Fruit fly (Drosophila melanogaster) whole organism, embryonic: Measurements from ENCODE around the gene CG32246.

Source experiments
- Awh ChIP-seq: fragments of 200-800 bp; sonication (Bioruptor generic); IDR thresholded peaks from 2 replicates; pipeline ENCODE4, ENCODE4 v1.3.6; 2022; ENCODE audit warnings: missing biosample characterization, missing genetic modification characterization
- CG12071 ChIP-seq: fragments of 200-800 bp; sonication (Bioruptor generic); optimal IDR thresholded peaks from 3 replicates; lab custom pipeline; 2018; ENCODE audit warnings: missing biosample characterization, mild to moderate bottlenecking, missing genetic modification characterization
- CG12219 ChIP-seq: fragments of 200-800 bp; sonication (Bioruptor generic); optimal IDR thresholded peaks from 3 replicates; lab custom pipeline; 2018; ENCODE audit warnings: missing biosample characterization, mild to moderate bottlenecking, missing genetic modification characterization
- CG12659 ChIP-seq: fragments of 200-800 bp; sonication (Bioruptor generic); optimal IDR thresholded peaks from 3 replicates; lab custom pipeline; 2017; ENCODE audit warnings: mild to moderate bottlenecking, missing biosample characterization, missing genetic modification reagents, missing genetic modification characterization
- CG13624 ChIP-seq: fragments of 200-800 bp; sonication (Bioruptor generic); optimal IDR thresholded peaks from 2 replicates; lab custom pipeline; 2016; ENCODE audit warnings: missing biosample characterization, missing genetic modification characterization
- CG14014 ChIP-seq: fragments of 200-800 bp; sonication (Bioruptor generic); IDR thresholded peaks from 2 replicates; pipeline ENCODE4 v1.3.6; 2022; ENCODE audit warnings: missing biosample characterization, missing genetic modification characterization
- CG14860 ChIP-seq: fragments of 200-800 bp; sonication (Bioruptor generic); IDR thresholded peaks from 3 replicates; pipeline ENCODE4 v1.3.6; 2022; ENCODE audit warnings: missing biosample characterization, missing genetic modification characterization; ENCODE audit not compliant: partially characterized antibody
- CG14965 ChIP-seq: fragments of 200-800 bp; sonication (Bioruptor generic); optimal IDR thresholded peaks from 2 replicates; lab custom pipeline; 2016; ENCODE audit warnings: missing biosample characterization, missing genetic modification characterization, borderline replicate concordance
- CG1529 ChIP-seq: fragments of 200-800 bp; sonication (Bioruptor generic); optimal IDR thresholded peaks from 3 replicates; lab custom pipeline; 2018; ENCODE audit warnings: missing biosample characterization, missing genetic modification characterization
- CG1603 ChIP-seq: fragments of 200-800 bp; sonication (Bioruptor generic); optimal IDR thresholded peaks from 2 replicates; lab custom pipeline; 2019; ENCODE audit warnings: missing biosample characterization, mild to moderate bottlenecking, missing genetic modification characterization, moderate library complexity
- CG18476 ChIP-seq: fragments of 200-800 bp; sonication (Bioruptor generic); optimal IDR thresholded peaks from 2 replicates; lab custom pipeline; 2016; ENCODE audit warnings: missing biosample characterization, mild to moderate bottlenecking, missing genetic modification characterization
- CG18764 ChIP-seq: fragments of 200-800 bp; sonication (Bioruptor generic); optimal IDR thresholded peaks from 3 replicates; lab custom pipeline; 2016; ENCODE audit warnings: missing biosample characterization, missing genetic modification characterization
- CG2202 ChIP-seq: fragments of 200-800 bp; sonication (Bioruptor generic); optimal IDR thresholded peaks from 2 replicates; lab custom pipeline; 2018; ENCODE audit warnings: missing biosample characterization, mild to moderate bottlenecking, missing genetic modification characterization
- CG3407 ChIP-seq: fragments of 200-800 bp; sonication (Bioruptor generic); optimal IDR thresholded peaks from 2 replicates; lab custom pipeline; 2018; ENCODE audit warnings: missing biosample characterization, mild to moderate bottlenecking, missing genetic modification characterization
- CG3726 ChIP-seq: fragments of 200-800 bp; sonication (Bioruptor generic); IDR thresholded peaks from 3 replicates; pipeline ENCODE4, ENCODE4 v1.3.6; 2022; ENCODE audit warnings: missing biosample characterization, missing genetic modification characterization
- CG4707 ChIP-seq: fragments of 200-800 bp; sonication (Bioruptor generic); optimal IDR thresholded peaks from 2 replicates; lab custom pipeline; 2018; ENCODE audit warnings: missing biosample characterization, mild to moderate bottlenecking, missing genetic modification characterization, moderate library complexity
- CG6765 ChIP-seq: fragments of 200-800 bp; sonication (Bioruptor generic); optimal IDR thresholded peaks from 3 replicates; lab custom pipeline; 2017; ENCODE audit warnings: missing biosample characterization, mild to moderate bottlenecking, missing genetic modification characterization
- CG7372 ChIP-seq: fragments of 200-800 bp; sonication (Bioruptor generic); IDR thresholded peaks from 2 replicates; pipeline ENCODE4 v1.3.6; 2022; ENCODE audit warnings: missing biosample characterization, missing genetic modification characterization
- CG8089 ChIP-seq: fragments of 200-800 bp; sonication (Bioruptor generic); optimal IDR thresholded peaks from 3 replicates; lab custom pipeline; 2016; ENCODE audit warnings: missing biosample characterization, missing genetic modification characterization
- CG8388 ChIP-seq: fragments of 200-800 bp; sonication (Bioruptor generic); optimal IDR thresholded peaks from 2 replicates; lab custom pipeline; 2019; ENCODE audit warnings: missing biosample characterization, mild to moderate bottlenecking, missing genetic modification characterization, moderate library complexity
- CG9727 ChIP-seq: fragments of 200-800 bp; sonication (Bioruptor generic); optimal IDR thresholded peaks from 3 replicates; lab custom pipeline; 2017; ENCODE audit warnings: missing biosample characterization, mild to moderate bottlenecking, missing genetic modification characterization
- CG9932 ChIP-seq: fragments of 200-800 bp; sonication (Bioruptor generic); IDR thresholded peaks from 2 replicates; pipeline ENCODE4 v1.3.6; 2022; ENCODE audit warnings: missing biosample characterization, missing genetic modification characterization
- Chrac-16 ChIP-seq: fragments of 200-800 bp; sonication (Bioruptor generic); optimal IDR thresholded peaks from 3 replicates; lab custom pipeline; 2016; ENCODE audit warnings: missing biosample characterization, missing genetic modification characterization
- Dek ChIP-seq: fragments of 200-800 bp; sonication (Bioruptor generic); optimal IDR thresholded peaks from 3 replicates; lab custom pipeline; 2019; ENCODE audit warnings: missing biosample characterization, mild to moderate bottlenecking, missing genetic modification characterization, moderate library complexity
- Dll ChIP-seq: fragments of 200-800 bp; sonication (Bioruptor generic); IDR thresholded peaks from 4 replicates; pipeline ENCODE4 v1.3.6; 2022; ENCODE audit warnings: missing biosample characterization, missing genetic modification characterization; ENCODE audit not compliant: partially characterized antibody
- Fer3 ChIP-seq: fragments of 200-800 bp; sonication (Bioruptor generic); optimal IDR thresholded peaks from 2 replicates; lab custom pipeline; 2018; ENCODE audit warnings: missing biosample characterization, mild to moderate bottlenecking, missing genetic modification characterization, moderate library complexity
- HmgD ChIP-seq: fragments of 200-800 bp; sonication (Bioruptor generic); optimal IDR thresholded peaks from 3 replicates; lab custom pipeline; 2016; ENCODE audit warnings: missing biosample characterization, missing genetic modification characterization
- Hr78 ChIP-seq, 2 experiments: fragments of 200-800 bp in 1 of 2; fragments of >200 bp in 1 of 2; sonication (Bioruptor generic) in 1 of 2; optimal IDR thresholded peaks; 2 replicates each; lab custom pipeline; 2017 to 2019; ENCODE audit warnings: missing biosample characterization in 2 of 2, missing genetic modification characterization in 2 of 2, mild to moderate bottlenecking in 1 of 2, moderate library complexity in 1 of 2
- Nf-YC ChIP-seq: fragments of 200-800 bp; optimal IDR thresholded peaks from 3 replicates; lab custom pipeline; 2019; ENCODE audit warnings: missing biosample characterization, mild to moderate bottlenecking, missing genetic modification characterization, moderate library complexity
- Ptx1 ChIP-seq: fragments of 200-800 bp; sonication (Bioruptor generic); IDR thresholded peaks from 2 replicates; pipeline ENCODE4 v1.3.6; 2022; ENCODE audit warnings: missing biosample characterization, missing genetic modification characterization
- ac ChIP-seq: fragments of 200-800 bp; sonication (Bioruptor generic); optimal IDR thresholded peaks from 3 replicates; lab custom pipeline; 2017; ENCODE audit warnings: missing biosample characterization, mild to moderate bottlenecking, missing genetic modification characterization
- bsh ChIP-seq, 2 experiments: fragments of 200-800 bp; sonication (Bioruptor generic); optimal IDR thresholded peaks; 2 replicates each; lab custom pipeline; 2017 to 2018; ENCODE audit warnings: mild to moderate bottlenecking in 2 of 2, missing biosample characterization in 2 of 2, missing genetic modification characterization in 2 of 2, moderate library complexity in 1 of 2
- ci ChIP-seq: fragments of 200-800 bp; sonication (Bioruptor generic); IDR thresholded peaks from 3 replicates; pipeline ENCODE4 v1.3.6; 2022; ENCODE audit warnings: missing biosample characterization, missing genetic modification characterization
- crc ChIP-seq: fragments of 200-800 bp; sonication (Bioruptor generic); optimal IDR thresholded peaks from 2 replicates; lab custom pipeline; 2016; ENCODE audit warnings: missing biosample characterization, missing genetic modification characterization
- crp ChIP-seq, 2 experiments: fragments of 200-800 bp; sonication (Bioruptor generic); optimal IDR thresholded peaks; 2 replicates in 1 of 2; 3 replicates in 1 of 2; lab custom pipeline; 2017; ENCODE audit warnings: missing biosample characterization in 2 of 2, missing genetic modification characterization in 2 of 2, mild to moderate bottlenecking in 1 of 2, moderate library complexity in 1 of 2
- dan ChIP-seq: fragments of 200-800 bp; sonication (Bioruptor generic); IDR thresholded peaks from 2 replicates; pipeline ENCODE4 v1.3.6; 2022; ENCODE audit warnings: missing biosample characterization, missing genetic modification characterization
- dimm ChIP-seq: fragments of 200-800 bp; sonication (Bioruptor generic); IDR thresholded peaks from 2 replicates; pipeline ENCODE4 v1.3.6; 2022; ENCODE audit warnings: missing biosample characterization, missing genetic modification characterization
- dmrt11E ChIP-seq: fragments of 200-800 bp; sonication (Bioruptor generic); optimal IDR thresholded peaks from 3 replicates; lab custom pipeline; 2018; ENCODE audit warnings: missing biosample characterization, mild to moderate bottlenecking, missing genetic modification characterization, moderate library complexity
- emc ChIP-seq: fragments of 200-800 bp; sonication (Bioruptor generic); optimal IDR thresholded peaks from 2 replicates; lab custom pipeline; 2016; ENCODE audit warnings: missing biosample characterization, missing genetic modification characterization
- kni ChIP-seq: fragments of 200-800 bp; sonication (Bioruptor generic); optimal IDR thresholded peaks from 3 replicates; lab custom pipeline; 2017; ENCODE audit warnings: mild to moderate bottlenecking, missing biosample characterization, missing genetic modification reagents, missing genetic modification characterization
- lov ChIP-seq, 2 experiments: fragments of 200-800 bp in 1 of 2; fragments of >200 bp in 1 of 2; sonication (Bioruptor generic) in 1 of 2; IDR thresholded peaks in 1 of 2; optimal IDR thresholded peaks in 1 of 2; 2 replicates in 1 of 2; 3 replicates in 1 of 2; pipeline versions ENCODE4 v1.3.6 to Lab custom; 2017 to 2022; ENCODE audit warnings: missing biosample characterization in 1 of 2, missing genetic modification characterization in 1 of 2
- mam ChIP-seq: fragments of 200-800 bp; sonication (Bioruptor generic); optimal IDR thresholded peaks from 3 replicates; lab custom pipeline; 2016; ENCODE audit warnings: missing biosample characterization, missing genetic modification characterization
- nau ChIP-seq: fragments of 200-800 bp; sonication (Bioruptor generic); optimal IDR thresholded peaks from 3 replicates; lab custom pipeline; 2017; ENCODE audit warnings: missing biosample characterization, mild to moderate bottlenecking, missing genetic modification characterization, missing genetic modification reagents
- nerfin-2 ChIP-seq: fragments of 200-800 bp; sonication (Bioruptor generic); IDR thresholded peaks from 2 replicates; pipeline ENCODE4 v1.3.6; 2022; ENCODE audit warnings: missing biosample characterization, missing genetic modification characterization; ENCODE audit not compliant: partially characterized antibody
- pnt ChIP-seq: fragments of 200-800 bp; sonication (Bioruptor generic); optimal IDR thresholded peaks from 3 replicates; lab custom pipeline; 2016; ENCODE audit warnings: missing biosample characterization, missing genetic modification characterization
- pros ChIP-seq: fragments of 200-800 bp; sonication (Bioruptor generic); optimal IDR thresholded peaks from 3 replicates; lab custom pipeline; 2019; ENCODE audit warnings: missing biosample characterization, mild to moderate bottlenecking, missing genetic modification characterization, moderate library complexity
- run ChIP-seq: fragments of 200-800 bp; sonication (Bioruptor generic); optimal IDR thresholded peaks from 3 replicates; lab custom pipeline; 2018; ENCODE audit warnings: missing biosample characterization, mild to moderate bottlenecking, missing genetic modification characterization
- sens ChIP-seq: fragments of 200-800 bp; sonication (Bioruptor generic); peaks from one replicate; lab custom pipeline; 2016; ENCODE audit warnings: missing biosample characterization, missing genetic modification characterization
- vnd ChIP-seq: fragments of 200-800 bp; sonication (Bioruptor generic); IDR thresholded peaks from 3 replicates; pipeline ENCODE4 v1.3.6; 2022; ENCODE audit warnings: missing biosample characterization, missing genetic modification characterization; ENCODE audit not compliant: partially characterized antibody
- z ChIP-seq: fragments of 200-800 bp; sonication (Bioruptor generic); IDR thresholded peaks from 3 replicates; pipeline ENCODE4 v1.3.6; 2022; ENCODE audit warnings: missing biosample characterization, missing genetic modification characterization

CG32246 gene

dm6 chr3L:4615064-4615463 is 6.0 kb upstream of the CG32246 start (continued):
- TF ChIP-seq Hr78 (GFP tag; optimal IDR thresholded peaks at IDR 0.05; lab: Kevin White, UChicago) = peak in 1 of 2 experiments; percentile 40
- no peak for TF ChIP-seq Ptx1
- TF ChIP-seq dan (GFP tag; lab: Robert Waterston, UW) = no peak
- TF ChIP-seq CG18764 (GFP tag; lab: Kevin White, UChicago) = peak; percentile 1
- TF ChIP-seq CG9932 (GFP tag; lab: Robert Waterston, UW) = no peak
- peak; percentile 76 for TF ChIP-seq CG3407 (GFP tag; lab: Kevin White, UChicago)
- no peak for TF ChIP-seq mam (GFP tag; lab: Kevin White, UChicago)
- no peak for TF ChIP-seq kni
- TF ChIP-seq CG14860 (GFP tag; lab: Robert Waterston, UW) = no peak
- no peak for TF ChIP-seq ac (GFP tag; lab: Kevin White, UChicago)
- no peak for TF ChIP-seq Dek (tag; lab: Kevin White, UChicago)
- TF ChIP-seq CG7372 = no peak
- no peak for TF ChIP-seq CG12659 (GFP tag; lab: Kevin White, UChicago)
- TF ChIP-seq ci (GFP tag; lab: Robert Waterston, UW) = peak; percentile 62; the same call in 1 of the 3 replicates
- no peak for TF ChIP-seq CG18476
- TF ChIP-seq CG12219 (GFP tag; lab: Kevin White, UChicago) = peak; percentile 0
- TF ChIP-seq CG14014 (GFP tag; lab: Robert Waterston, UW) = no peak
- TF ChIP-seq Nf-YC = no peak
- TF ChIP-seq pnt = no peak
- no peak for TF ChIP-seq CG13624
- TF ChIP-seq CG8089 (GFP tag; lab: Kevin White, UChicago) = no peak
- TF ChIP-seq nerfin-2 = no peak
- TF ChIP-seq CG6765 = no peak
- peak; percentile 19 for TF ChIP-seq nau
- peak; percentile 24 for TF ChIP-seq dmrt11E (tag; lab: Kevin White, UChicago)
- TF ChIP-seq CG4707 = peak; percentile 51
- peak in 1 of 2 experiments; percentile 53 for TF ChIP-seq bsh (GFP tag; optimal IDR thresholded peaks at IDR 0.05; lab: Kevin White, UChicago)
- no peak for TF ChIP-seq CG3726 (GFP tag; lab: Robert Waterston, UW)
- TF ChIP-seq CG8388 = peak; percentile 8
- no peak for TF ChIP-seq HmgD (GFP tag; lab: Kevin White, UChicago)
- TF ChIP-seq z (GFP tag; lab: Robert Waterston, UW) = peak; percentile 57; the same call in 1 of the 3 replicates
- peak; percentile 49 for TF ChIP-seq sens (GFP tag; lab: Kevin White, UChicago)
- TF ChIP-seq run (tag; lab: Kevin White, UChicago) = peak; percentile 14
- TF ChIP-seq crc (GFP tag; lab: Kevin White, UChicago) = no peak
- no peak for TF ChIP-seq CG14965 (GFP tag; lab: Kevin White, UChicago)
- peak; percentile 5 for TF ChIP-seq CG1529 (GFP tag; lab: Kevin White, UChicago)
- 0 out of 2 replicates have a peak, but pooled peaks have one; percentile 29 for TF ChIP-seq Awh (GFP tag; lab: Robert Waterston, UW)
- TF ChIP-seq emc (GFP tag; lab: Kevin White, UChicago) = no peak
- TF ChIP-seq Dll (GFP tag; lab: Robert Waterston, UW) = no peak
- TF ChIP-seq CG9727 = peak; percentile 7
- no peak for TF ChIP-seq vnd (GFP tag; lab: Robert Waterston, UW)
- no peak for TF ChIP-seq crp (GFP tag; optimal IDR thresholded peaks at IDR 0.05; lab: Kevin White, UChicago)
- TF ChIP-seq CG1603 = peak; percentile 60
- TF ChIP-seq dimm (GFP tag; lab: Robert Waterston, UW) = no peak
- peak; percentile 6 for TF ChIP-seq CG12071 (GFP tag; lab: Kevin White, UChicago)
- TF ChIP-seq Fer3 = no peak
- TF ChIP-seq Chrac-16 = no peak
- TF ChIP-seq lov (optimal IDR thresholded peaks at IDR 0.05; lab: Kevin White, UChicago) = no peak
- no peak for TF ChIP-seq lov (GFP tag; IDR thresholded peaks at IDR 0.05; lab: Robert Waterston, UW)
- no peak for TF ChIP-seq pros
- peak; percentile 19 for TF ChIP-seq CG2202 (tag; lab: Kevin White, UChicago)
